Worm (Caenorhabditis elegans): ENCODE results near the gene R02F2.10.

The R02F2.10 gene

ce11 chrIII:5504164-5504563 lies 26.1 kb downstream of the R02F2.10 start:
- TF ChIP-seq alr-1 (tag; optimal IDR thresholded peaks at IDR 0.05) (no peak), lsy-2 (tag; optimal IDR thresholded peaks at IDR 0.05) (peak; percentile 19 to 53), peb-1 (tag; optimal IDR thresholded peaks at IDR 0.05) (no peak), mdl-1 (tag; optimal IDR thresholded peaks at IDR 0.05) (no peak), zag-1 (tag; optimal IDR thresholded peaks at IDR 0.05) (no peak), ztf-11 (tag; optimal IDR thresholded peaks at IDR 0.05) (no peak), nhr-25 (tag; optimal IDR thresholded peaks at IDR 0.05) (peak; percentile 18), sma-3 (GFP tag; optimal IDR thresholded peaks at IDR 0.05) (peak; percentile 6), unc-55 (GFP tag; optimal IDR thresholded peaks at IDR 0.05) (peak; percentile 74), nhr-6 (tag; optimal IDR thresholded peaks at IDR 0.05) (peak; percentile 2), Y55F3AM.14 (GFP tag; optimal IDR thresholded peaks at IDR 0.05) (peak; percentile 1), nhr-11 (tag; optimal IDR thresholded peaks at IDR 0.05) (no peak), sma-9 (GFP tag; optimal IDR thresholded peaks at IDR 0.05) (peak; percentile 80), sma-9 (tag; optimal IDR thresholded peaks at IDR 0.05) (no peak), nhr-129 (tag; optimal IDR thresholded peaks at IDR 0.05) (peak; percentile 81), nhr-21 (tag; optimal IDR thresholded peaks at IDR 0.05) (peak; percentile 55), blmp-1 (tag; optimal IDR thresholded peaks at IDR 0.05; ENCODE audit: insufficient read depth) (peak; percentile 50), elt-1 (tag; optimal IDR thresholded peaks at IDR 0.05) (no peak), ceh-16 (tag; optimal IDR thresholded peaks at IDR 0.05) (peak; percentile 14), ztf-4 (tag; optimal IDR thresholded peaks at IDR 0.05) (peak; percentile 87), snpc-4 (tag; optimal IDR thresholded peaks at IDR 0.05) (peak; percentile 16), F13H6.1 (tag; optimal IDR thresholded peaks at IDR 0.05) (peak; percentile 30), ama-1 (optimal IDR thresholded peaks at IDR 0.05) (peak; percentile 95), gmeb-1 (tag; optimal IDR thresholded peaks at IDR 0.05) (peak; percentile 51), fos-1 (tag; optimal IDR thresholded peaks at IDR 0.05) (peak; percentile 50), C34F6.9 (tag; optimal IDR thresholded peaks at IDR 0.05) (peak; percentile 96), crh-2 (tag; optimal IDR thresholded peaks at IDR 0.05) (peak; percentile 79), egl-27 (tag; optimal IDR thresholded peaks at IDR 0.05) (peak; percentile 3)

ce11 chrIII:5504725-5505473 lies 26.8 kb downstream of the R02F2.10 start:
- TF ChIP-seq ztf-1 (GFP tag; conservative IDR thresholded peaks at IDR 0.05) (no peak), nhr-129 (tag; optimal IDR thresholded peaks at IDR 0.05) (no peak), ztf-4 (tag; optimal IDR thresholded peaks at IDR 0.05) (no peak), ceh-16 (tag; optimal IDR thresholded peaks at IDR 0.05) (no peak), mdl-1 (tag; optimal IDR thresholded peaks at IDR 0.05) (no peak), lsy-2 (tag; optimal IDR thresholded peaks at IDR 0.05) (peak in 1 of 2 experiments; percentile 5)

ce11 chrIII:5505474-5506022 lies 27.4 kb downstream of the R02F2.10 start:
- TF ChIP-seq ama-1 (optimal IDR thresholded peaks at IDR 0.05) (peak; percentile 43), R02D3.7 (tag; optimal IDR thresholded peaks at IDR 0.05) (no peak), aly-2 (tag; optimal IDR thresholded peaks at IDR 0.05) (no peak), alr-1 (tag; optimal IDR thresholded peaks at IDR 0.05) (no peak)

- TF ChIP-seq nhr-129 (tag; optimal IDR thresholded peaks at IDR 0.05) (no peak), skn-1 (tag; optimal IDR thresholded peaks at IDR 0.05) (no peak), crh-2 (tag; optimal IDR thresholded peaks at IDR 0.05) (peak; percentile 65), nhr-25 (tag; optimal IDR thresholded peaks at IDR 0.05) (peak; percentile 62), fos-1 (tag; optimal IDR thresholded peaks at IDR 0.05) (peak; percentile 5), mdl-1 (tag; optimal IDR thresholded peaks at IDR 0.05) (no peak), lin-39 (tag; optimal IDR thresholded peaks at IDR 0.05) (no peak), sma-3 (GFP tag; optimal IDR thresholded peaks at IDR 0.05) (peak; percentile 39), ceh-16 (tag; optimal IDR thresholded peaks at IDR 0.05) (no peak), peb-1 (tag; optimal IDR thresholded peaks at IDR 0.05) (no peak), nhr-21 (tag; optimal IDR thresholded peaks at IDR 0.05) (peak; percentile 62), gmeb-1 (tag; optimal IDR thresholded peaks at IDR 0.05) (peak; percentile 41), Y55F3AM.14 (GFP tag; optimal IDR thresholded peaks at IDR 0.05) (no peak)
These were observed 28.0 kb downstream of the R02F2.10 start for ce11 chrIII:5506023-5506597.

All from whole organism, L2 larva.